Worm (Caenorhabditis elegans) whole organism, L4/young adult: Measurements from ENCODE around the gene fbxa-63.

ENCODE experiments used
- dao-5 ChIP-seq: sonication (generic microtip); optimal IDR thresholded peaks from 2 replicates; lab custom pipeline; 2016; ENCODE audit warnings: missing genotype, missing genetic modification characterization, moderate library complexity, missing compliant biosample characterization
- him-1 ChIP-seq: sonication (generic microtip); optimal IDR thresholded peaks from 2 replicates; lab custom pipeline; 2016; ENCODE audit warnings: missing genotype, missing genetic modification reagents, missing genetic modification characterization, missing compliant biosample characterization

ce11 chrIII:1273655-1274328, 30.5 kb downstream of the fbxa-63 start, which contains the start of gene fbxa-29:
- TF ChIP-seq him-1 (tag; lab: Kevin White, UChicago), result no peak
- TF ChIP-seq dao-5, result no peak
